Fruit fly (Drosophila melanogaster) whole organism, wandering third instar larva: Measurements from ENCODE around the gene mmy.

ENCODE experiments used
- Abd-B ChIP-seq: fragments of >200 bp; optimal IDR thresholded peaks from 2 replicates; lab custom pipeline; 2017; ENCODE audit warnings: missing biosample characterization, missing genetic modification characterization
- CG32264 ChIP-seq: fragments of 200-800 bp; sonication (Bioruptor generic); optimal IDR thresholded peaks from 2 replicates; lab custom pipeline; 2016; ENCODE audit warnings: missing biosample characterization, missing genetic modification characterization
- CG9705 ChIP-seq: fragments of 200-800 bp; sonication (Bioruptor generic); optimal IDR thresholded peaks from 2 replicates; lab custom pipeline; 2018; ENCODE audit warnings: missing biosample characterization, mild to moderate bottlenecking, missing genetic modification characterization
- CrebA ChIP-seq: fragments of 200-800 bp; sonication (Bioruptor generic); optimal IDR thresholded peaks from 2 replicates; lab custom pipeline; 2016; ENCODE audit warnings: missing biosample characterization, mild to moderate bottlenecking, missing genetic modification characterization, borderline replicate concordance
- Dfd ChIP-seq: fragments of >200 bp; optimal IDR thresholded peaks from 2 replicates; lab custom pipeline; 2017; ENCODE audit warnings: missing biosample characterization, missing genetic modification characterization
- Dif ChIP-seq: fragments of 200-275, 200-300 bp; sonication (Bioruptor generic); optimal IDR thresholded peaks from 2 replicates; lab custom pipeline; 2018; ENCODE audit warnings: missing biosample characterization, missing genetic modification characterization; ENCODE audit not compliant: partially characterized antibody
- HLH106 ChIP-seq: fragments of 200-800 bp; optimal IDR thresholded peaks from 3 replicates; lab custom pipeline; 2019; ENCODE audit warnings: missing biosample characterization, mild to moderate bottlenecking, missing genetic modification characterization, moderate library complexity
- Hnf4 ChIP-seq: fragments of 200-800 bp; sonication (Bioruptor generic); optimal IDR thresholded peaks from 2 replicates; lab custom pipeline; 2016; ENCODE audit warnings: missing biosample characterization, mild to moderate bottlenecking, missing genetic modification characterization
- Jra ChIP-seq: sonication (Bioruptor generic); optimal IDR thresholded peaks from 2 replicates; lab custom pipeline; 2016; ENCODE audit warnings: missing biosample characterization, missing genetic modification characterization
- Mio ChIP-seq: sonication (Bioruptor generic); optimal IDR thresholded peaks from 2 replicates; lab custom pipeline; 2016; ENCODE audit warnings: missing biosample characterization, missing genetic modification characterization
- Myc ChIP-seq: fragments of >200 bp; optimal IDR thresholded peaks from 2 replicates; lab custom pipeline; 2017
- N ChIP-seq: fragments of >200 bp; optimal IDR thresholded peaks from 2 replicates; lab custom pipeline; 2018; ENCODE audit warnings: missing biosample characterization, missing external identifiers, missing genetic modification characterization
- Rel ChIP-seq, 2 experiments: fragments of 200-800 bp; sonication (Bioruptor generic) in 1 of 2; optimal IDR thresholded peaks; 2 replicates in 1 of 2; 3 replicates in 1 of 2; lab custom pipeline; 2016 to 2019; ENCODE audit warnings: mild to moderate bottlenecking in 2 of 2, missing biosample characterization in 2 of 2, missing genetic modification characterization in 2 of 2, moderate library complexity in 1 of 2
- Sp1 ChIP-seq: fragments of 200-800 bp; sonication (Bioruptor generic); optimal IDR thresholded peaks from 3 replicates; lab custom pipeline; 2019; ENCODE audit warnings: missing biosample characterization, mild to moderate bottlenecking, missing genetic modification characterization, moderate library complexity
- br ChIP-seq: fragments of 200-800 bp; sonication (Bioruptor generic); optimal IDR thresholded peaks from 2 replicates; lab custom pipeline; 2016; ENCODE audit warnings: missing biosample characterization, missing genetic modification characterization
- brk ChIP-seq: fragments of 200-800 bp; sonication (Bioruptor generic); optimal IDR thresholded peaks from 2 replicates; lab custom pipeline; 2016; ENCODE audit warnings: missing biosample characterization, mild to moderate bottlenecking, missing genetic modification characterization
- dl ChIP-seq, 2 experiments: fragments of 175-275, 200-275 bp in 1 of 2; fragments of 200-275 bp in 1 of 2; sonication (Bioruptor generic); optimal IDR thresholded peaks; lab custom pipeline; 2018; ENCODE audit warnings: mild to moderate bottlenecking in 2 of 2, missing biosample characterization in 2 of 2, missing genetic modification characterization in 2 of 2, moderate library complexity in 2 of 2; ENCODE audit not compliant: partially characterized antibody in 2 of 2, insufficient read depth in 1 of 2
- dmrt93B ChIP-seq: fragments of 200-800 bp; sonication (Bioruptor generic); optimal IDR thresholded peaks from 2 replicates; lab custom pipeline; 2018; ENCODE audit warnings: missing biosample characterization, mild to moderate bottlenecking, missing genetic modification characterization
- dsf ChIP-seq: sonication (Bioruptor generic); optimal IDR thresholded peaks from 2 replicates; lab custom pipeline; 2016; ENCODE audit warnings: missing biosample characterization, missing genetic modification characterization, borderline replicate concordance
- ey ChIP-seq: fragments of 200-800 bp; sonication (Bioruptor generic); optimal IDR thresholded peaks from 2 replicates; lab custom pipeline; 2016; ENCODE audit warnings: missing biosample characterization, missing genetic modification characterization
- foxo ChIP-seq, 2 experiments: fragments of 200-800 bp; sonication (Bioruptor generic); optimal IDR thresholded peaks; 2 replicates in 1 of 2; 3 replicates in 1 of 2; lab custom pipeline; 2016 to 2017; ENCODE audit warnings: missing biosample characterization in 2 of 2, missing genetic modification characterization in 2 of 2
- fru ChIP-seq: fragments of 200-800 bp; sonication (Bioruptor generic); optimal IDR thresholded peaks from 3 replicates; lab custom pipeline; 2016; ENCODE audit warnings: missing biosample characterization, mild to moderate bottlenecking, missing genetic modification characterization
- jim ChIP-seq: fragments of 175-275, 200-325 bp; sonication (Bioruptor generic); optimal IDR thresholded peaks from 2 replicates; lab custom pipeline; 2016; ENCODE audit warnings: missing biosample characterization, mild to moderate bottlenecking, missing genetic modification characterization
- lola ChIP-seq: fragments of >200 bp; optimal IDR thresholded peaks from 2 replicates; lab custom pipeline; 2017; ENCODE audit warnings: missing biosample characterization, missing genetic modification characterization
- psq ChIP-seq: fragments of 200-800 bp; sonication (Bioruptor generic); optimal IDR thresholded peaks from 3 replicates; lab custom pipeline; 2017; ENCODE audit warnings: missing biosample characterization, mild to moderate bottlenecking, missing genetic modification characterization, moderate library complexity
- rgr ChIP-seq: fragments of 200-800 bp; sonication (Bioruptor generic); optimal IDR thresholded peaks from 3 replicates; lab custom pipeline; 2016; ENCODE audit warnings: missing biosample characterization, mild to moderate bottlenecking, missing genetic modification characterization
- sage ChIP-seq: fragments of 200-800 bp; sonication (Bioruptor generic); optimal IDR thresholded peaks from 2 replicates; lab custom pipeline; 2016; ENCODE audit warnings: missing biosample characterization, mild to moderate bottlenecking, missing genetic modification characterization
- sv ChIP-seq: fragments of 200-800 bp; sonication (Bioruptor generic); optimal IDR thresholded peaks from 3 replicates; lab custom pipeline; 2016; ENCODE audit warnings: missing biosample characterization, missing genetic modification characterization
- tai ChIP-seq: sonication (Bioruptor generic); optimal IDR thresholded peaks from 2 replicates; lab custom pipeline; 2016; ENCODE audit warnings: missing biosample characterization, missing genetic modification characterization
- usp ChIP-seq: fragments of >200 bp; optimal IDR thresholded peaks from 2 replicates; lab custom pipeline; 2017; ENCODE audit warnings: missing biosample characterization, missing genetic modification characterization
- woc ChIP-seq: sonication (Bioruptor generic); optimal IDR thresholded peaks from 2 replicates; lab custom pipeline; 2016; ENCODE audit warnings: missing biosample characterization, mild to moderate bottlenecking, missing genetic modification characterization

Gene mmy

DNA sequence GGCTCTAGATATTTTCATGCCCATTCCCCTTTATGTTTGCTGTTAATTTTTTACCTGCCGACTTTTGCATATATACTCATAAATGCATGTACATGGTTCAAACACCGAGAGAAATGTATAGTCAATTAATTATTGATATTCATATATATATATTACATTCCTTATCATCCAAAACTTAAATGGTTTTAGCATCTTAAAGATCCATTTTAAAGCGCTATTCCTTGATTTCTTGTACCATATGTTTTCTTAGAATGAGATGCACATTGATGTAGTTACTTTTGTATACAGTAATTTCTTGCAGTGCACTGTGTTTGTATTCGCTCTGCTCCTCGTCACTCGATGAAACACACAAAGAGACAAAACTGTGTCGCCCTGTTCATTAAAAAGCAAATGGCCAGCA lies 35.0 kb upstream of the mmy start:
- no peak for TF ChIP-seq N (GFP tag; lab: Kevin White, UChicago)
- peak; percentile 9 for TF ChIP-seq fru (GFP tag; lab: Kevin White, UChicago)

dm6 chr2L:6503724-6504037 lies 30.0 kb upstream of the mmy start:
- TF ChIP-seq woc (GFP tag; lab: Kevin White, UChicago) (no peak), Dfd (GFP tag; lab: Kevin White, UChicago) (peak; percentile 54), rgr (GFP tag; lab: Kevin White, UChicago) (no peak)

DNA sequence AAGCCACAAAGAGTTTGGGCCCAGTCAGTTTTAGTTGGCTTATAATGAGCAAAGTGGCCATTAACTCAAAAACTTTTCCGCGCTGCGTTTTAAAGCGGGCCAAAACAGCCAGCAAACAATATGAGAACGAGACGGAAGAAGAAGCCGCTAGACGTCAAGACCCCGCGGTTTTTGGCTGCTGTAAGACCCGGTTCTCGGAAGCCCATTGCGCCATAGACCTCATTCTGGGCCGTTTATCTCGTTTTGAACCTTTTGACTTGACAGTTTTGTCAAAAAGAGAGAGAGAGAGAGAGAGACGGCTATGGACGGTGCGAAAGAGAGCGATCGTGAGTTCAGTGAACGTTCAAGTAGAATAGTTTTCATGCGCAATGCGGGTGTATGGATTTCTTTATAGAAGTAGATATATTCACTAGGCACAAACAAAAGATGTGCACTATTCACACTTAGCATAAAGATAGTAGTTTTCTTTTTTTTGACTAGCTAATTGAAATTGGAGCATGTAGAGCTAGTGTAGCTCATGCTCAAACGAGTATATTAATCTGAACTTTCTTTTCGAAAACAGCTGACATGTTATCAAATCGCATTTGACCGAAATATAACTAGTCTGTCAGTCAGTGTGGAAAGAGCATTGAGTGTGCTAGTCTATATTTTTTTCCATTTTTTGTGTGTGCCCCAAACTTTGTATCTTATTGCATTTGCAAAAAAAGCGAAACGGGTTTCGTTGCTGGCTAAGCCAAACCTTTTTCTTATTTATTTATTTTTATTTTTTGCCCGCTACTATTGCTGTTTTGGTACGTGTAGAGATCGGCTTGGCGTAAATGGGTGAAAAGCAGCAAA lies 29.4 kb upstream of the mmy start:
- no peak for TF ChIP-seq Mio
- no peak for TF ChIP-seq N (GFP tag; lab: Kevin White, UChicago)
- TF ChIP-seq Myc (lab: Kevin White, UChicago): no peak
- no peak for TF ChIP-seq CrebA (GFP tag; lab: Kevin White, UChicago)
- TF ChIP-seq psq (GFP tag; lab: Kevin White, UChicago): no peak
- TF ChIP-seq HLH106 (tag; lab: Kevin White, UChicago): no peak
- TF ChIP-seq tai: no peak
- no peak for TF ChIP-seq dsf (GFP tag; lab: Kevin White, UChicago)

DNA sequence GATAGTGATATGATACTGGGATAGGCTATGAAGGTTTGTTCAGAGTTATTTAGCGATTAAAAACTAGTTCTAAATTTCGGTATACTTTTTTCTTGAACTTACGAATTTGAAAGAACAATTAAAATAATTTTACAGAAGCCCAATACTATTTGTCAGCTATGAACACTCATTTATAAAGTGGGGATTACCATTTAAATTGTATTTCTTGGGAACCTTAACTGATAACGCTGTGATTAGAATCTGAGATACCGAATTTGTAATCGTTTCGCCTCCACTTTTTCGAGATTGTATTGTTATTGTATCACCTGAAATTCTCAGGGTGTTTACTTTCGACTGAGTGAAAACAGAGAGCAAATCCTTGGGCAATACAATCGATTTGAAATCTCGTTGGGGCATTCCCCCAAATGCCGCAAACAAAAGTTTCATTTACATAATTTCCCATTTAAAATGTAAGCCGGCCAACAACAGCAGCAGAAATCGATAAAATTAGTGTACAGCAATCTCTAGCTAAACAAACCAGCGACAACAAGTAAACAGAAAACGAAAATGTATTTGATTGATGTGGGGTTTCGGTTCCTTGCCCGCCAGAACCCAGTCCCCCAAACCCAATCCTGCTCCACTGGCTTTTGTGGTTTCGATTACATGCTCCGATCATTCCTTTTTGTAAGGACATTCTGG lies 27.1 kb upstream of the mmy start:
- no peak for TF ChIP-seq Rel (GFP tag; optimal IDR thresholded peaks at IDR 0.05; lab: Kevin White, UChicago)
- peak; percentile 94 for TF ChIP-seq Rel (tag; optimal IDR thresholded peaks at IDR 0.05; lab: Kevin White, UChicago)
- no peak for TF ChIP-seq tai

- TF ChIP-seq usp (GFP tag; lab: Kevin White, UChicago) (no peak), Rel (GFP tag; optimal IDR thresholded peaks at IDR 0.05; lab: Kevin White, UChicago) (no peak), Rel (tag; optimal IDR thresholded peaks at IDR 0.05; lab: Kevin White, UChicago) (peak; percentile 58), Jra (GFP tag; lab: Kevin White, UChicago) (no peak), sv (GFP tag; lab: Kevin White, UChicago) (no peak), foxo (GFP tag; optimal IDR thresholded peaks at IDR 0.05; lab: Kevin White, UChicago) (no peak), Dfd (GFP tag; lab: Kevin White, UChicago) (no peak), jim (no peak), fru (GFP tag; lab: Kevin White, UChicago) (no peak), N (GFP tag; lab: Kevin White, UChicago) (no peak), Dif (GFP tag; lab: Kevin White, UChicago) (no peak), psq (GFP tag; lab: Kevin White, UChicago) (no peak), Hnf4 (no peak), woc (GFP tag; lab: Kevin White, UChicago) (no peak), Myc (lab: Kevin White, UChicago) (peak; percentile 14), CG32264 (GFP tag; lab: Kevin White, UChicago) (no peak)
Measured at dm6 chr2L:6498448-6498847, 24.7 kb upstream of the mmy start, which contains the start of gene CG31637. TSS of gene CG31637 (plus strand) at chr2L:6498647.

- no peak for TF ChIP-seq lola
- TF ChIP-seq brk: no peak
- TF ChIP-seq Myc (lab: Kevin White, UChicago): no peak
- TF ChIP-seq jim: no peak
- TF ChIP-seq, all 38 proteins: peak for 0
Measured at dm6 chr2L:6496753-6497152, 23.0 kb upstream of the mmy start, which contains the start of gene CG9550. TSS of gene CG9550 (plus strand) at chr2L:6497053.

dm6 chr2L:6494405-6494816 lies 20.7 kb upstream of the mmy start, which contains the start of gene CG9547:
TSS of gene CG9547 (minus strand) at chr2L:6494532.
- TF ChIP-seq Dfd (GFP tag; lab: Kevin White, UChicago): no peak
- TF ChIP-seq br (GFP tag; lab: Kevin White, UChicago): no peak
- no peak for TF ChIP-seq HLH106 (tag; lab: Kevin White, UChicago)
- no peak for TF ChIP-seq fru (GFP tag; lab: Kevin White, UChicago)
- TF ChIP-seq CG9705 (GFP tag; lab: Kevin White, UChicago): no peak
- no peak for TF ChIP-seq psq (GFP tag; lab: Kevin White, UChicago)
- TF ChIP-seq Jra (GFP tag; lab: Kevin White, UChicago): no peak
- no peak for TF ChIP-seq Rel (GFP tag; optimal IDR thresholded peaks at IDR 0.05; lab: Kevin White, UChicago)
- peak; percentile 37 for TF ChIP-seq Rel (tag; optimal IDR thresholded peaks at IDR 0.05; lab: Kevin White, UChicago)
- no peak for TF ChIP-seq ey (GFP tag; lab: Kevin White, UChicago)
- TF ChIP-seq N (GFP tag; lab: Kevin White, UChicago): no peak
- no peak for TF ChIP-seq Mio
- peak; percentile 41 for TF ChIP-seq Sp1 (GFP tag; lab: Kevin White, UChicago)
- TF ChIP-seq dsf (GFP tag; lab: Kevin White, UChicago): no peak
- no peak for TF ChIP-seq CrebA (GFP tag; lab: Kevin White, UChicago)
- TF ChIP-seq usp (GFP tag; lab: Kevin White, UChicago): no peak
- no peak for TF ChIP-seq Abd-B (GFP tag; lab: Kevin White, UChicago)
- TF ChIP-seq dmrt93B: no peak
- no peak for TF ChIP-seq tai
- TF ChIP-seq Dif (GFP tag; lab: Kevin White, UChicago): peak; percentile 69
- peak in 1 of 2 experiments; percentile 57 for TF ChIP-seq dl (GFP tag; optimal IDR thresholded peaks at IDR 0.05; lab: Kevin White, UChicago; ENCODE audit: insufficient read depth in 1 of 2, partially characterized antibody in 2 of 2)
- TF ChIP-seq sage (GFP tag; lab: Kevin White, UChicago): no peak
- no peak for TF ChIP-seq woc (GFP tag; lab: Kevin White, UChicago)
- TF ChIP-seq lola: no peak
